Fruit fly (Drosophila melanogaster): ENCODE data around the gene Reck.

Gene Reck

dm6 chr3L:14974513-14974912, 39.3 kb downstream of the Reck start, which contains the start of gene Ocho:
Gene Ocho, plus strand, starts transcription at chr3L:14974848.
- TF ChIP-seq rn (GFP tag; IDR thresholded peaks at IDR 0.05): no peak
- TF ChIP-seq CG32121 (GFP tag; IDR thresholded peaks at IDR 0.05): no peak
- no peak for TF ChIP-seq CG8159 (tag; optimal IDR thresholded peaks at IDR 0.05)
- TF ChIP-seq Snoo (tag; optimal IDR thresholded peaks at IDR 0.05): no peak
- TF ChIP-seq gl (tag; optimal IDR thresholded peaks at IDR 0.05): no peak
- no peak for TF ChIP-seq CG34367 (tag; optimal IDR thresholded peaks at IDR 0.05)
- TF ChIP-seq EcR (GFP tag; optimal IDR thresholded peaks at IDR 0.05): no peak
- TF ChIP-seq CG9948 (tag; optimal IDR thresholded peaks at IDR 0.05): no peak
- TF ChIP-seq CG10348 (GFP tag; IDR thresholded peaks at IDR 0.05): no peak
- no peak for TF ChIP-seq Ets98B (GFP tag; IDR thresholded peaks at IDR 0.05)
- TF ChIP-seq Pif1A (GFP tag; optimal IDR thresholded peaks at IDR 0.05): no peak
- no peak for TF ChIP-seq CG15710 (tag; optimal IDR thresholded peaks at IDR 0.05)
- TF ChIP-seq CG14655 (GFP tag; optimal IDR thresholded peaks at IDR 0.05): no peak
- TF ChIP-seq CG8301 (tag; optimal IDR thresholded peaks at IDR 0.05): no peak

dm6 chr3L:14973251-14973625, 40.6 kb downstream of the Reck start:
- TF ChIP-seq EcR (GFP tag; optimal IDR thresholded peaks at IDR 0.05) (peak; percentile 49), CG34367 (tag; optimal IDR thresholded peaks at IDR 0.05) (no peak)

- TF ChIP-seq CG12605 (GFP tag; IDR thresholded peaks at IDR 0.05) (no peak), CG8301 (tag; optimal IDR thresholded peaks at IDR 0.05) (no peak), CG14655 (GFP tag; optimal IDR thresholded peaks at IDR 0.05) (no peak), fd96Ca (GFP tag; IDR thresholded peaks at IDR 0.05) (no peak), Snoo (tag; optimal IDR thresholded peaks at IDR 0.05) (no peak), CG13204 (GFP tag; optimal IDR thresholded peaks at IDR 0.05) (no peak), Pif1B (GFP tag; optimal IDR thresholded peaks at IDR 0.05) (no peak), Ets98B (GFP tag; IDR thresholded peaks at IDR 0.05) (no peak), CG17806 (tag; optimal IDR thresholded peaks at IDR 0.05) (no peak)
Observed at dm6 chr3L:14972625-14973250, 41.1 kb downstream of the Reck start, which contains the start of gene Brd. Gene Brd, plus strand, starts transcription at chr3L:14972667.

- TF ChIP-seq CG8159 (tag; optimal IDR thresholded peaks at IDR 0.05) (peak; percentile 9), CG8301 (tag; optimal IDR thresholded peaks at IDR 0.05) (no peak), Pif1B (GFP tag; optimal IDR thresholded peaks at IDR 0.05) (no peak), CG12605 (GFP tag; IDR thresholded peaks at IDR 0.05) (no peak), Pif1A (GFP tag; optimal IDR thresholded peaks at IDR 0.05) (no peak), fd96Ca (GFP tag; IDR thresholded peaks at IDR 0.05) (no peak)
Observed at dm6 chr3L:14971893-14972624, 41.8 kb downstream of the Reck start.

dm6 chr3L:14970213-14970612, 43.6 kb downstream of the Reck start:
- TF ChIP-seq CG34367 (tag; optimal IDR thresholded peaks at IDR 0.05) (no peak), Ets98B (GFP tag; IDR thresholded peaks at IDR 0.05) (no peak), Pif1A (GFP tag; optimal IDR thresholded peaks at IDR 0.05) (no peak), CG8301 (tag; optimal IDR thresholded peaks at IDR 0.05) (no peak), CG9948 (tag; optimal IDR thresholded peaks at IDR 0.05) (no peak), CG13204 (GFP tag; optimal IDR thresholded peaks at IDR 0.05) (no peak), fd96Ca (GFP tag; IDR thresholded peaks at IDR 0.05) (no peak), CG10348 (GFP tag; IDR thresholded peaks at IDR 0.05) (no peak), CG14655 (GFP tag; optimal IDR thresholded peaks at IDR 0.05) (no peak), EcR (GFP tag; optimal IDR thresholded peaks at IDR 0.05) (no peak), Pif1B (GFP tag; optimal IDR thresholded peaks at IDR 0.05) (no peak), rn (GFP tag; IDR thresholded peaks at IDR 0.05) (no peak), CG15710 (tag; optimal IDR thresholded peaks at IDR 0.05) (no peak), CG32121 (GFP tag; IDR thresholded peaks at IDR 0.05) (no peak), Snoo (tag; optimal IDR thresholded peaks at IDR 0.05) (no peak)

- no peak for TF ChIP-seq CG8159 (tag; optimal IDR thresholded peaks at IDR 0.05)
- peak; percentile 3 for TF ChIP-seq Pif1B (GFP tag; optimal IDR thresholded peaks at IDR 0.05)
- TF ChIP-seq CG12605 (GFP tag; IDR thresholded peaks at IDR 0.05): no peak
- no peak for TF ChIP-seq CG17806 (tag; optimal IDR thresholded peaks at IDR 0.05)
- TF ChIP-seq CG10348 (GFP tag; IDR thresholded peaks at IDR 0.05): no peak
- TF ChIP-seq CG13204 (GFP tag; optimal IDR thresholded peaks at IDR 0.05): no peak
- TF ChIP-seq Pif1A (GFP tag; optimal IDR thresholded peaks at IDR 0.05): no peak
- TF ChIP-seq CG9948 (tag; optimal IDR thresholded peaks at IDR 0.05): no peak
- TF ChIP-seq rn (GFP tag; IDR thresholded peaks at IDR 0.05): no peak
- no peak for TF ChIP-seq Ets98B (GFP tag; IDR thresholded peaks at IDR 0.05)
- TF ChIP-seq EcR (GFP tag; optimal IDR thresholded peaks at IDR 0.05): peak; percentile 30
- no peak for TF ChIP-seq CG32121 (GFP tag; IDR thresholded peaks at IDR 0.05)
- TF ChIP-seq gl (tag; optimal IDR thresholded peaks at IDR 0.05): no peak
Observed at dm6 chr3L:14969171-14969570, 44.7 kb downstream of the Reck start, which contains the start of gene Tom. Gene Tom, plus strand, starts transcription at chr3L:14969344.

dm6 chr3L:14968553-14968952, 45.3 kb downstream of the Reck start:
- TF ChIP-seq CG13204 (GFP tag; optimal IDR thresholded peaks at IDR 0.05) (no peak), fd96Ca (GFP tag; IDR thresholded peaks at IDR 0.05) (no peak), D1 (tag; optimal IDR thresholded peaks at IDR 0.05) (no peak), CG8159 (tag; optimal IDR thresholded peaks at IDR 0.05) (no peak), CG34367 (tag; optimal IDR thresholded peaks at IDR 0.05) (no peak), CG9948 (tag; optimal IDR thresholded peaks at IDR 0.05) (no peak), CG17806 (tag; optimal IDR thresholded peaks at IDR 0.05) (no peak), CG32121 (GFP tag; IDR thresholded peaks at IDR 0.05) (no peak), rn (GFP tag; IDR thresholded peaks at IDR 0.05) (no peak), CG10348 (GFP tag; IDR thresholded peaks at IDR 0.05) (no peak), CG8301 (tag; optimal IDR thresholded peaks at IDR 0.05) (no peak), EcR (GFP tag; optimal IDR thresholded peaks at IDR 0.05) (no peak), CG4496 (GFP tag; IDR thresholded peaks at IDR 0.05) (no peak), Ets98B (GFP tag; IDR thresholded peaks at IDR 0.05) (no peak), CG14655 (GFP tag; optimal IDR thresholded peaks at IDR 0.05) (no peak)

Measured in whole organism, pupa.